Fruit fly (Drosophila melanogaster): ENCODE data around the gene Sgs7.

Sgs7 gene

dm6 chr3L:11523286-11523685, 13.6 kb downstream of the Sgs7 start:
- TF ChIP-seq Eip78C (GFP tag) (peak; percentile 8), Lpt (GFP tag; optimal IDR thresholded peaks at IDR 0.05) (no peak), Sox15 (GFP tag; optimal IDR thresholded peaks at IDR 0.05) (no peak)

- TF ChIP-seq svp (GFP tag) (peak; percentile 96), Eip75B (GFP tag; optimal IDR thresholded peaks at IDR 0.05) (no peak), fd85E (GFP tag; optimal IDR thresholded peaks at IDR 0.05) (no peak), esn (GFP tag; optimal IDR thresholded peaks at IDR 0.05) (peak; percentile 29), CG3032 (tag; optimal IDR thresholded peaks at IDR 0.05) (no peak), CG10669 (GFP tag; optimal IDR thresholded peaks at IDR 0.05) (no peak), Eip78C (GFP tag) (peak; percentile 20), CG8319 (GFP tag; optimal IDR thresholded peaks at IDR 0.05) (no peak), Met (GFP tag; optimal IDR thresholded peaks at IDR 0.05) (peak; percentile 3), acj6 (GFP tag; optimal IDR thresholded peaks at IDR 0.05) (no peak), fkh (GFP tag; optimal IDR thresholded peaks at IDR 0.05) (peak; percentile 30), CG6792 (GFP tag; optimal IDR thresholded peaks at IDR 0.05) (no peak), Smox (GFP tag; optimal IDR thresholded peaks at IDR 0.05) (no peak), salr (GFP tag; optimal IDR thresholded peaks at IDR 0.05) (no peak), CG32006 (GFP tag; optimal IDR thresholded peaks at IDR 0.05) (no peak), Gug (GFP tag; IDR thresholded peaks at IDR 0.05) (no peak), CG6854 (GFP tag; optimal IDR thresholded peaks at IDR 0.05) (peak; percentile 19), Hr39 (GFP tag; optimal IDR thresholded peaks at IDR 0.05) (no peak), CG6808 (GFP tag; optimal IDR thresholded peaks at IDR 0.05) (no peak), vri (GFP tag; optimal IDR thresholded peaks at IDR 0.05) (peak; percentile 78), Ets21C (GFP tag; optimal IDR thresholded peaks at IDR 0.05) (no peak), dsx (GFP tag; optimal IDR thresholded peaks at IDR 0.05; ENCODE audit: poor library complexity, severe bottlenecking) (no peak), CG3919 (GFP tag; optimal IDR thresholded peaks at IDR 0.05) (no peak), topi (GFP tag; optimal IDR thresholded peaks at IDR 0.05) (no peak), net (GFP tag; optimal IDR thresholded peaks at IDR 0.05) (no peak)
Measured at dm6 chr3L:11525765-11526164, 16.1 kb downstream of the Sgs7 start.

- TF ChIP-seq salr (GFP tag; optimal IDR thresholded peaks at IDR 0.05), result no peak
- TF ChIP-seq Sox14 (GFP tag; optimal IDR thresholded peaks at IDR 0.05), result peak; percentile 11
- no peak for TF ChIP-seq Hr39 (GFP tag; optimal IDR thresholded peaks at IDR 0.05)
- peak; percentile 72 for TF ChIP-seq svp (GFP tag)
- peak; percentile 7 for TF ChIP-seq vri (GFP tag; optimal IDR thresholded peaks at IDR 0.05)
Measured at dm6 chr3L:11526644-11527184, 17.1 kb downstream of the Sgs7 start.

- TF ChIP-seq vri (GFP tag; optimal IDR thresholded peaks at IDR 0.05) (peak; percentile 60), fkh (GFP tag; optimal IDR thresholded peaks at IDR 0.05) (peak; percentile 90), CG6792 (GFP tag; optimal IDR thresholded peaks at IDR 0.05) (no peak), Eip78C (GFP tag) (peak; percentile 33), CG15336 (GFP tag; IDR thresholded peaks at IDR 0.05) (0 out of 2 replicates have a peak, but pooled peaks have one; percentile 17), CG32006 (GFP tag; optimal IDR thresholded peaks at IDR 0.05) (no peak)
Measured at dm6 chr3L:11528397-11528923, 18.8 kb downstream of the Sgs7 start.

- TF ChIP-seq Hr39 (GFP tag; optimal IDR thresholded peaks at IDR 0.05), result no peak
Measured at dm6 chr3L:11529707-11530106, 20.0 kb downstream of the Sgs7 start.

dm6 chr3L:11530370-11530769, 20.7 kb downstream of the Sgs7 start:
- TF ChIP-seq acj6 (GFP tag; optimal IDR thresholded peaks at IDR 0.05), result no peak
- no peak for TF ChIP-seq Blimp-1 (GFP tag; optimal IDR thresholded peaks at IDR 0.05)
- no peak for TF ChIP-seq pdm3 (GFP tag; optimal IDR thresholded peaks at IDR 0.05)
- no peak for TF ChIP-seq CG9139 (GFP tag; optimal IDR thresholded peaks at IDR 0.05)
- TF ChIP-seq CG11294 (GFP tag; IDR thresholded peaks at IDR 0.05), result no peak
- no peak for TF ChIP-seq ss (GFP tag; optimal IDR thresholded peaks at IDR 0.05)
- TF ChIP-seq fkh (GFP tag; optimal IDR thresholded peaks at IDR 0.05), result peak; percentile 61
- no peak for TF ChIP-seq Eip93F (GFP tag; optimal IDR thresholded peaks at IDR 0.05)
